Fruit fly (Drosophila melanogaster) whole organism: ENCODE data around the gene Osi23.

Experiments used
- CG8478 ChIP-seq: fragments of >200 bp; optimal IDR thresholded peaks from 2 replicates; lab custom pipeline; 2018; ENCODE audit warnings: inconsistent platforms
- Dll ChIP-seq: fragments of >200 bp; optimal IDR thresholded peaks from 2 replicates; lab custom pipeline; 2017
- EcR ChIP-seq, 2 experiments: fragments of >200 bp; optimal IDR thresholded peaks; 2 replicates each; lab custom pipeline; 2017; ENCODE audit warnings: missing biosample characterization in 2 of 2, missing genetic modification characterization in 2 of 2, missing genetic modification reagents in 2 of 2
- pan ChIP-seq: fragments of >200 bp; optimal IDR thresholded peaks from 2 replicates; lab custom pipeline; 2017
- psq ChIP-seq: fragments of >200 bp; optimal IDR thresholded peaks from 2 replicates; lab custom pipeline; 2017
- usp ChIP-seq: fragments of >200 bp; optimal IDR thresholded peaks from 2 replicates; lab custom pipeline; 2017; ENCODE audit warnings: missing biosample characterization, missing genetic modification characterization, mixed read lengths

The Osi23 gene

dm6 chr3R:30431258-30432114, 13.4 kb downstream of the Osi23 start, which contains the start of gene CG15534:
TSS of gene CG15534 (plus strand) at chr3R:30432064.
- TF ChIP-seq usp (GFP tag; lab: Kevin White, UChicago) = no peak
- no peak for TF ChIP-seq pan (lab: Kevin White, UChicago)
- no peak for TF ChIP-seq psq (lab: Kevin White, UChicago)
- TF ChIP-seq EcR (GFP tag; optimal IDR thresholded peaks at IDR 0.05; lab: Kevin White, UChicago) = no peak
- no peak for TF ChIP-seq CG8478 (lab: Kevin White, UChicago)
- TF ChIP-seq Dll (lab: Kevin White, UChicago) = no peak

dm6 chr3R:30428459-30428858, 16.4 kb downstream of the Osi23 start, which contains the start of gene CG15533:
TSS of gene CG15533 (plus strand) at chr3R:30428820.
- TF ChIP-seq CG8478 (lab: Kevin White, UChicago) (no peak), psq (lab: Kevin White, UChicago) (no peak), usp (GFP tag; lab: Kevin White, UChicago) (no peak), pan (lab: Kevin White, UChicago) (no peak), EcR (GFP tag; optimal IDR thresholded peaks at IDR 0.05; lab: Kevin White, UChicago) (no peak), Dll (lab: Kevin White, UChicago) (no peak)

dm6 chr3R:30427805-30428359, 17.0 kb downstream of the Osi23 start, which contains the start of gene CG2218:
TSS of gene CG2218 (minus strand) at chr3R:30428276.
- no peak for TF ChIP-seq Dll (lab: Kevin White, UChicago)
- no peak for TF ChIP-seq psq (lab: Kevin White, UChicago)
- TF ChIP-seq pan (lab: Kevin White, UChicago) = no peak
- TF ChIP-seq usp (GFP tag; lab: Kevin White, UChicago) = no peak
- TF ChIP-seq EcR (GFP tag; optimal IDR thresholded peaks at IDR 0.05; lab: Kevin White, UChicago) = no peak
- no peak for TF ChIP-seq CG8478 (lab: Kevin White, UChicago)

- TF ChIP-seq usp (GFP tag; lab: Kevin White, UChicago) (no peak), pan (lab: Kevin White, UChicago) (no peak), Dll (lab: Kevin White, UChicago) (no peak), EcR (GFP tag; optimal IDR thresholded peaks at IDR 0.05; lab: Kevin White, UChicago) (no peak), CG8478 (lab: Kevin White, UChicago) (no peak), psq (lab: Kevin White, UChicago) (no peak)
Observed at dm6 chr3R:30426626-30427025, 18.2 kb downstream of the Osi23 start.

dm6 chr3R:30425622-30426021, 19.2 kb downstream of the Osi23 start:
- TF ChIP-seq psq (lab: Kevin White, UChicago) (no peak), EcR (GFP tag; optimal IDR thresholded peaks at IDR 0.05; lab: Kevin White, UChicago) (no peak), pan (lab: Kevin White, UChicago) (no peak), usp (GFP tag; lab: Kevin White, UChicago) (no peak), Dll (lab: Kevin White, UChicago) (no peak), CG8478 (lab: Kevin White, UChicago) (no peak)

dm6 chr3R:30424993-30425392, 19.9 kb downstream of the Osi23 start, which contains the start of gene CG15536:
TSS of gene CG15536 (minus strand) at chr3R:30425162.
- no peak for TF ChIP-seq usp (GFP tag; lab: Kevin White, UChicago)
- TF ChIP-seq EcR (GFP tag; optimal IDR thresholded peaks at IDR 0.05; lab: Kevin White, UChicago) = no peak
- TF ChIP-seq pan (lab: Kevin White, UChicago) = no peak
- TF ChIP-seq CG8478 (lab: Kevin White, UChicago) = no peak
- TF ChIP-seq Dll (lab: Kevin White, UChicago) = no peak
- no peak for TF ChIP-seq psq (lab: Kevin White, UChicago)

dm6 chr3R:30423695-30424094, 21.2 kb downstream of the Osi23 start, which contains the start of the genes CG15535 and mRpS18C:
TSS of gene CG15535 (minus strand) at chr3R:30423929.
TSS of gene mRpS18C (plus strand) at chr3R:30423974.
- TF ChIP-seq pan (lab: Kevin White, UChicago) (no peak), EcR (GFP tag; optimal IDR thresholded peaks at IDR 0.05; lab: Kevin White, UChicago) (no peak), Dll (lab: Kevin White, UChicago) (no peak), psq (lab: Kevin White, UChicago) (no peak), CG8478 (lab: Kevin White, UChicago) (no peak), usp (GFP tag; lab: Kevin White, UChicago) (no peak)

- TF ChIP-seq pan (lab: Kevin White, UChicago) = no peak
- no peak for TF ChIP-seq Dll (lab: Kevin White, UChicago)
- TF ChIP-seq EcR (GFP tag; optimal IDR thresholded peaks at IDR 0.05; lab: Kevin White, UChicago) = no peak
- TF ChIP-seq psq (lab: Kevin White, UChicago) = no peak
- TF ChIP-seq CG8478 (lab: Kevin White, UChicago) = no peak
- no peak for TF ChIP-seq usp (GFP tag; lab: Kevin White, UChicago)
Observed at dm6 chr3R:30422871-30423270, 22.0 kb downstream of the Osi23 start, which contains the start of the genes CG2217 and CG42740. TSS of gene CG2217 (minus strand) at chr3R:30422971. TSS of gene CG42740 (minus strand) at chr3R:30422971.

dm6 chr3R:30419216-30419615, 25.6 kb downstream of the Osi23 start:
- TF ChIP-seq Dll (lab: Kevin White, UChicago) (no peak), EcR (GFP tag; optimal IDR thresholded peaks at IDR 0.05; lab: Kevin White, UChicago) (no peak), CG8478 (lab: Kevin White, UChicago) (no peak), pan (lab: Kevin White, UChicago) (no peak), psq (lab: Kevin White, UChicago) (no peak), usp (GFP tag; lab: Kevin White, UChicago) (no peak)

- no peak for TF ChIP-seq pan (lab: Kevin White, UChicago)
- TF ChIP-seq Dll (lab: Kevin White, UChicago) = no peak
- no peak for TF ChIP-seq EcR (GFP tag; optimal IDR thresholded peaks at IDR 0.05; lab: Kevin White, UChicago)
- no peak for TF ChIP-seq usp (GFP tag; lab: Kevin White, UChicago)
- no peak for TF ChIP-seq CG8478 (lab: Kevin White, UChicago)
- TF ChIP-seq psq (lab: Kevin White, UChicago) = no peak
Observed at dm6 chr3R:30416765-30417274, 28.0 kb downstream of the Osi23 start.
